Fruit fly (Drosophila melanogaster) whole organism, embryonic: ENCODE data around the gene Lcp65Ae.

ENCODE experiments used
- BtbVII ChIP-seq: fragments of 200-800 bp; sonication (Bioruptor generic); optimal IDR thresholded peaks from 3 replicates; lab custom pipeline; 2017; ENCODE audit warnings: missing biosample characterization, mild to moderate bottlenecking, missing genetic modification characterization
- CG3163 ChIP-seq: fragments of 200-800 bp; sonication (Bioruptor generic); optimal IDR thresholded peaks from 3 replicates; lab custom pipeline; 2016; ENCODE audit warnings: missing biosample characterization, missing genetic modification characterization
- CG7963 ChIP-seq: fragments of 200-800 bp; sonication (Bioruptor generic); IDR thresholded peaks from 3 replicates; pipeline ENCODE4 v1.3.6; 2022; ENCODE audit warnings: missing biosample characterization, missing genetic modification characterization; ENCODE audit not compliant: partially characterized antibody
- CG8388 ChIP-seq: fragments of 200-800 bp; sonication (Bioruptor generic); optimal IDR thresholded peaks from 2 replicates; lab custom pipeline; 2019; ENCODE audit warnings: missing biosample characterization, mild to moderate bottlenecking, missing genetic modification characterization, moderate library complexity
- Ssrp ChIP-seq: fragments of 200-800 bp; sonication (Bioruptor generic); optimal IDR thresholded peaks from 2 replicates; lab custom pipeline; 2018; ENCODE audit warnings: missing biosample characterization, mild to moderate bottlenecking, missing genetic modification characterization, moderate library complexity
- TFAM ChIP-seq: fragments of 200-800 bp; sonication (Bioruptor generic); optimal IDR thresholded peaks from 2 replicates; lab custom pipeline; 2017; ENCODE audit warnings: missing biosample characterization, missing genetic modification characterization, inconsistent platforms
- kah ChIP-seq: fragments of 200-800 bp; sonication (Bioruptor generic); optimal IDR thresholded peaks from 2 replicates; lab custom pipeline; 2018; ENCODE audit warnings: missing biosample characterization, mild to moderate bottlenecking, missing genetic modification characterization
- peb ChIP-seq: fragments of 200-800 bp; sonication (Bioruptor generic); IDR thresholded peaks from 2 replicates; pipeline ENCODE4 v1.3.6; 2022; ENCODE audit warnings: missing biosample characterization, missing genetic modification characterization

- no peak for TF ChIP-seq peb
- TF ChIP-seq CG3163: no peak
- no peak for TF ChIP-seq kah (GFP tag; lab: Kevin White, UChicago)
- no peak for TF ChIP-seq CG7963 (GFP tag; lab: Robert Waterston, UW)
- no peak for TF ChIP-seq BtbVII (GFP tag; lab: Kevin White, UChicago)
- TF ChIP-seq TFAM (GFP tag; lab: Kevin White, UChicago): no peak
- no peak for TF ChIP-seq Ssrp (tag; lab: Kevin White, UChicago)
- TF ChIP-seq CG8388: no peak
Observed at dm6 chr3L:6140771-6141472, 3.0 kb upstream of the Lcp65Ae start.
